Fruit fly (Drosophila melanogaster) whole organism, embryonic: ENCODE results near the gene Pmm2.
A peak's percentile ranks its signal among the peaks of the same experiment; 100 is the strongest.

Experiments
- Atf-2 ChIP-seq: fragments of 200-800 bp; sonication (Bioruptor generic); optimal IDR thresholded peaks from 2 replicates; lab custom pipeline; 2016; ENCODE audit warnings: missing biosample characterization, missing genetic modification characterization
- Bteb2 ChIP-seq: fragments of 200-800 bp; sonication (Bioruptor generic); optimal IDR thresholded peaks from 2 replicates; lab custom pipeline; 2016; ENCODE audit warnings: missing biosample characterization, missing genetic modification characterization
- CG10274 ChIP-seq: fragments of 200-800 bp; sonication (Bioruptor generic); optimal IDR thresholded peaks from 3 replicates; lab custom pipeline; 2017; ENCODE audit warnings: missing biosample characterization, mild to moderate bottlenecking, missing genetic modification characterization
- CG10543 ChIP-seq: fragments of 200-800 bp; sonication (Bioruptor generic); optimal IDR thresholded peaks from 3 replicates; lab custom pipeline; 2017; ENCODE audit warnings: missing biosample characterization, mild to moderate bottlenecking, missing genetic modification characterization, moderate library complexity
- CG10565 ChIP-seq: fragments of 200-800 bp; sonication (Bioruptor generic); optimal IDR thresholded peaks from 3 replicates; lab custom pipeline; 2016; ENCODE audit warnings: missing biosample characterization, mild to moderate bottlenecking, missing genetic modification characterization
- CG12104 ChIP-seq: fragments of 200-800 bp; sonication (Bioruptor generic); optimal IDR thresholded peaks from 3 replicates; lab custom pipeline; 2016; ENCODE audit warnings: missing biosample characterization, missing genetic modification characterization
- CG12299 ChIP-seq: fragments of 200-800 bp; sonication (Bioruptor generic); optimal IDR thresholded peaks from 2 replicates; lab custom pipeline; 2018; ENCODE audit warnings: missing biosample characterization, mild to moderate bottlenecking, missing genetic modification characterization
- CG14667 ChIP-seq: fragments of 200-800 bp; sonication (Bioruptor generic); IDR thresholded peaks from 2 replicates; pipeline ENCODE4 v1.3.6; 2022; ENCODE audit warnings: missing biosample characterization, missing genetic modification characterization
- CG15073 ChIP-seq: fragments of 200-800 bp; sonication (Bioruptor generic); optimal IDR thresholded peaks from 2 replicates; lab custom pipeline; 2016; ENCODE audit warnings: missing biosample characterization, missing genetic modification characterization
- CG17361 ChIP-seq: fragments of 200-800 bp; sonication (Bioruptor generic); IDR thresholded peaks from 3 replicates; pipeline ENCODE4 v1.3.6; 2022; ENCODE audit warnings: missing biosample characterization, missing genetic modification characterization
- CG17829 ChIP-seq: fragments of 200-800 bp; optimal IDR thresholded peaks from 2 replicates; lab custom pipeline; 2019; ENCODE audit warnings: missing biosample characterization, mild to moderate bottlenecking, missing genetic modification characterization, moderate library complexity
- CG18011 ChIP-seq: fragments of 200-800 bp; sonication (Bioruptor generic); optimal IDR thresholded peaks from 2 replicates; lab custom pipeline; 2017; ENCODE audit warnings: missing biosample characterization, missing genetic modification characterization, mild to moderate bottlenecking, moderate library complexity, missing genotype
- CG1832 ChIP-seq: fragments of 200-800 bp; sonication (Bioruptor generic); optimal IDR thresholded peaks from 2 replicates; lab custom pipeline; 2017; ENCODE audit warnings: missing biosample characterization, mild to moderate bottlenecking, missing genetic modification characterization, inconsistent platforms
- CG18764 ChIP-seq: fragments of 200-800 bp; sonication (Bioruptor generic); optimal IDR thresholded peaks from 3 replicates; lab custom pipeline; 2016; ENCODE audit warnings: missing biosample characterization, missing genetic modification characterization
- CG30431 ChIP-seq: fragments of 200-800 bp; sonication (Bioruptor generic); optimal IDR thresholded peaks from 2 replicates; lab custom pipeline; 2017; ENCODE audit warnings: missing biosample characterization, missing genetic modification characterization
- CG3065 ChIP-seq: fragments of 200-800 bp; sonication (Bioruptor generic); optimal IDR thresholded peaks from 2 replicates; lab custom pipeline; 2016; ENCODE audit warnings: missing biosample characterization, missing genetic modification characterization
- CG31365 ChIP-seq: fragments of 200-800 bp; sonication (Bioruptor generic); optimal IDR thresholded peaks from 2 replicates; lab custom pipeline; 2018; ENCODE audit warnings: missing biosample characterization, mild to moderate bottlenecking, missing genetic modification characterization
- CG3281 ChIP-seq: fragments of 200-800 bp; sonication (Bioruptor generic); optimal IDR thresholded peaks from 3 replicates; lab custom pipeline; 2017; ENCODE audit warnings: missing biosample characterization, mild to moderate bottlenecking, missing genetic modification characterization
- CG34224 ChIP-seq: fragments of 200-800 bp; sonication (Bioruptor generic); IDR thresholded peaks from 3 replicates; pipeline ENCODE4 v1.3.6; 2022; ENCODE audit warnings: missing biosample characterization, missing genetic modification characterization; ENCODE audit not compliant: partially characterized antibody
- CG34422 ChIP-seq: fragments of 200-800 bp; sonication (Bioruptor generic); IDR thresholded peaks from 3 replicates; pipeline ENCODE4 v1.3.6; 2022; ENCODE audit warnings: missing biosample characterization, missing genetic modification characterization
- CG8359 ChIP-seq: fragments of 200-800 bp; sonication (Bioruptor generic); optimal IDR thresholded peaks from 2 replicates; lab custom pipeline; 2017; ENCODE audit warnings: missing biosample characterization, mild to moderate bottlenecking, missing genetic modification characterization, borderline replicate concordance
- CG9437 ChIP-seq: fragments of 200-800 bp; sonication (Bioruptor generic); optimal IDR thresholded peaks from 2 replicates; lab custom pipeline; 2018; ENCODE audit warnings: missing biosample characterization, mild to moderate bottlenecking, missing genetic modification characterization
- CG9727 ChIP-seq: fragments of 200-800 bp; sonication (Bioruptor generic); optimal IDR thresholded peaks from 3 replicates; lab custom pipeline; 2017; ENCODE audit warnings: missing biosample characterization, mild to moderate bottlenecking, missing genetic modification characterization
- CG9932 ChIP-seq: fragments of 200-800 bp; sonication (Bioruptor generic); IDR thresholded peaks from 2 replicates; pipeline ENCODE4 v1.3.6; 2022; ENCODE audit warnings: missing biosample characterization, missing genetic modification characterization
- CkIIα-i1 ChIP-seq: fragments of 200-800 bp; sonication (Bioruptor generic); IDR thresholded peaks from 2 replicates; pipeline ENCODE4 v1.3.6; 2022; ENCODE audit warnings: missing biosample characterization, missing genetic modification characterization
- Doc2 ChIP-seq: fragments of 200-800 bp; sonication (Bioruptor generic); IDR thresholded peaks from 2 replicates; pipeline ENCODE4 v1.3.6; 2022; ENCODE audit warnings: missing biosample characterization, missing genetic modification characterization
- HLHmδ ChIP-seq: fragments of 200-800 bp; sonication (Bioruptor generic); optimal IDR thresholded peaks from 2 replicates; lab custom pipeline; 2018; ENCODE audit warnings: missing biosample characterization, mild to moderate bottlenecking, missing genetic modification characterization, moderate library complexity
- Hmx ChIP-seq: fragments of 200-800 bp; sonication (Bioruptor generic); optimal IDR thresholded peaks from 2 replicates; lab custom pipeline; 2016; ENCODE audit warnings: missing biosample characterization, missing genetic modification characterization
- Nf-YA ChIP-seq: fragments of 200-800 bp; sonication (Bioruptor generic); IDR thresholded peaks from 2 replicates; pipeline ENCODE4 v1.3.6; 2022; ENCODE audit warnings: missing biosample characterization, missing genetic modification characterization
- Nf-YC ChIP-seq: fragments of 200-800 bp; optimal IDR thresholded peaks from 3 replicates; lab custom pipeline; 2019; ENCODE audit warnings: missing biosample characterization, mild to moderate bottlenecking, missing genetic modification characterization, moderate library complexity
- Poxn ChIP-seq: fragments of 200-800 bp; sonication (Bioruptor generic); IDR thresholded peaks from 2 replicates; pipeline ENCODE4 v1.3.6; 2022; ENCODE audit warnings: missing biosample characterization, missing genetic modification characterization
- Sry-β ChIP-seq: fragments of 200-800 bp; sonication (Bioruptor generic); optimal IDR thresholded peaks from 2 replicates; lab custom pipeline; 2018; ENCODE audit warnings: missing biosample characterization, mild to moderate bottlenecking, missing genetic modification characterization, moderate library complexity
- ato ChIP-seq: fragments of 200-800 bp; sonication (Bioruptor generic); IDR thresholded peaks from 2 replicates; pipeline ENCODE4 v1.3.6; 2022; ENCODE audit warnings: missing biosample characterization, missing genetic modification characterization; ENCODE audit not compliant: partially characterized antibody
- cg ChIP-seq: fragments of 200-800 bp; sonication (Bioruptor generic); optimal IDR thresholded peaks from 3 replicates; lab custom pipeline; 2019; ENCODE audit warnings: missing biosample characterization, mild to moderate bottlenecking, missing genetic modification characterization, moderate library complexity
- gcm ChIP-seq: fragments of 200-800 bp; sonication (Bioruptor generic); optimal IDR thresholded peaks from 2 replicates; lab custom pipeline; 2019; ENCODE audit warnings: missing biosample characterization, mild to moderate bottlenecking, missing genetic modification characterization, moderate library complexity
- ind ChIP-seq: fragments of 200-800 bp; sonication (Bioruptor generic); optimal IDR thresholded peaks from 3 replicates; lab custom pipeline; 2016; ENCODE audit warnings: missing biosample characterization, missing genetic modification characterization
- jing ChIP-seq: fragments of 200-800 bp; sonication (Bioruptor generic); optimal IDR thresholded peaks from 2 replicates; lab custom pipeline; 2018; ENCODE audit warnings: missing biosample characterization, mild to moderate bottlenecking, missing genetic modification characterization
- klu ChIP-seq: fragments of 200-800 bp; sonication (Bioruptor generic); IDR thresholded peaks from 2 replicates; pipeline ENCODE4 v1.3.6; 2022; ENCODE audit warnings: missing biosample characterization, missing genetic modification characterization
- kni ChIP-seq: fragments of 200-800 bp; sonication (Bioruptor generic); optimal IDR thresholded peaks from 3 replicates; lab custom pipeline; 2017; ENCODE audit warnings: mild to moderate bottlenecking, missing biosample characterization, missing genetic modification reagents, missing genetic modification characterization
- nmo ChIP-seq: fragments of 200-800 bp; sonication (Bioruptor generic); optimal IDR thresholded peaks from 2 replicates; lab custom pipeline; 2018; ENCODE audit warnings: missing biosample characterization, mild to moderate bottlenecking, missing genetic modification characterization, moderate library complexity
- nom ChIP-seq: fragments of 200-800 bp; sonication (Bioruptor generic); optimal IDR thresholded peaks from 2 replicates; lab custom pipeline; 2017; ENCODE audit warnings: missing biosample characterization, missing genetic modification characterization, mild to moderate bottlenecking, moderate library complexity, missing genetic modification reagents
- otp ChIP-seq: fragments of 200-800 bp; sonication (Bioruptor generic); IDR thresholded peaks from 3 replicates; pipeline ENCODE4, ENCODE4 v1.3.6; 2022; ENCODE audit warnings: missing biosample characterization, missing genetic modification characterization
- phol ChIP-seq: fragments of 200-800 bp; sonication (Bioruptor generic); optimal IDR thresholded peaks from 3 replicates; lab custom pipeline; 2018; ENCODE audit warnings: missing biosample characterization, mild to moderate bottlenecking, missing genetic modification characterization, moderate library complexity
- pita ChIP-seq: fragments of 200-800 bp; sonication (Bioruptor generic); optimal IDR thresholded peaks from 2 replicates; lab custom pipeline; 2017; ENCODE audit warnings: missing biosample characterization, mild to moderate bottlenecking, missing genetic modification characterization
- pnt ChIP-seq: fragments of 200-800 bp; sonication (Bioruptor generic); optimal IDR thresholded peaks from 3 replicates; lab custom pipeline; 2016; ENCODE audit warnings: missing biosample characterization, missing genetic modification characterization
- sima ChIP-seq: fragments of 200-800 bp; sonication (Bioruptor generic); optimal IDR thresholded peaks from 2 replicates; lab custom pipeline; 2016; ENCODE audit warnings: missing biosample characterization, missing genetic modification characterization
- slou ChIP-seq: fragments of 200-800 bp; sonication (Bioruptor generic); optimal IDR thresholded peaks from 3 replicates; lab custom pipeline; 2016; ENCODE audit warnings: missing biosample characterization, missing genetic modification characterization
- so ChIP-seq: fragments of 200-800 bp; sonication (Bioruptor generic); IDR thresholded peaks from 3 replicates; pipeline ENCODE4 v1.3.6; 2022; ENCODE audit warnings: missing biosample characterization, missing genetic modification characterization
- sob ChIP-seq: fragments of 200-800 bp; sonication (Bioruptor generic); IDR thresholded peaks from 2 replicates; pipeline ENCODE4 v1.3.6; 2022; ENCODE audit warnings: missing biosample characterization, missing genetic modification characterization
- unc-4 ChIP-seq: fragments of 200-800 bp; sonication (Bioruptor generic); IDR thresholded peaks from 2 replicates; pipeline ENCODE4 v1.3.6; 2022; ENCODE audit warnings: missing biosample characterization, missing genetic modification characterization; ENCODE audit not compliant: partially characterized antibody
- wdn ChIP-seq: fragments of 200-800 bp; sonication (Bioruptor generic); IDR thresholded peaks from 2 replicates; pipeline ENCODE4 v1.3.6; 2022; ENCODE audit warnings: missing biosample characterization, missing genetic modification characterization

Gene Pmm2

DNA sequence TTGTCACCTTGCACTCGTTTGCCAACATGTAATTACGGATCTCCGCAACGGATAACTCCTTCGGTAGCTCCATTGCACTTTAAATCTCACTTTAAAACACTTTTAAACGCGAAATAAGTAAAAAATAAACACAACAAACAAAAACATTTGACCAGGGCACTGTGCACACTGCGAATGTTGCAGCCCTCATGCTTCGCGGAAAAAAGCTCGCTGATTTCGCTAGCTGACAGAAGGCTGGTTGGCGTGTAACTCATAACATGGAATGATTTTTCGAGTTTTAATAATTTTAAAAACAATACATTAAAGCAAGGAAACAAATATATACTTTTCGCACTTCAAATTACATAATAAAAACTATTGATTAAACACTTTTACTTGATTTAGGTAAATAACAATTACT is 38.0 kb downstream of the Pmm2 start, which contains the start of gene sowah (continued):
- TF ChIP-seq CG10543 (GFP tag; lab: Kevin White, UChicago), result peak; percentile 4
- no peak for TF ChIP-seq CG31365 (tag; lab: Kevin White, UChicago)
- TF ChIP-seq CG30431, result no peak
- TF ChIP-seq phol (tag; lab: Kevin White, UChicago), result peak; percentile 70
- no peak for TF ChIP-seq Nf-YA (GFP tag; lab: Robert Waterston, UW)
- peak; percentile 55 for TF ChIP-seq sob (GFP tag; lab: Robert Waterston, UW)
- TF ChIP-seq ato (GFP tag; lab: Robert Waterston, UW), result peak; percentile 48; the same call in 1 of the 2 replicates
- no peak for TF ChIP-seq kni
- peak; percentile 68 for TF ChIP-seq nmo (GFP tag; lab: Kevin White, UChicago)
- no peak for TF ChIP-seq CG12299 (tag; lab: Kevin White, UChicago)
- TF ChIP-seq Doc2 (GFP tag; lab: Robert Waterston, UW), result no peak
- no peak for TF ChIP-seq slou (GFP tag; lab: Kevin White, UChicago)
- no peak for TF ChIP-seq CG10565 (GFP tag; lab: Kevin White, UChicago)
- TF ChIP-seq CG14667 (GFP tag; lab: Robert Waterston, UW), result no peak
- TF ChIP-seq nom, result no peak
- no peak for TF ChIP-seq so
- peak; percentile 39 for TF ChIP-seq Atf-2 (GFP tag; lab: Kevin White, UChicago)
- no peak for TF ChIP-seq Poxn (GFP tag; lab: Robert Waterston, UW)
- TF ChIP-seq CG18011 (GFP tag; lab: Kevin White, UChicago), result peak; percentile 100
- TF ChIP-seq CG34422 (GFP tag; lab: Robert Waterston, UW), result peak; percentile 68
- TF ChIP-seq CG34224 (GFP tag; lab: Robert Waterston, UW), result peak; percentile 32; the same call in 1 of the 3 replicates
- TF ChIP-seq CG17829 (tag; lab: Kevin White, UChicago), result peak; percentile 51
- TF ChIP-seq jing (GFP tag; lab: Kevin White, UChicago), result peak; percentile 21
- TF ChIP-seq CG9437 (GFP tag; lab: Kevin White, UChicago), result no peak
- no peak for TF ChIP-seq gcm (GFP tag; lab: Kevin White, UChicago)
- TF ChIP-seq unc-4 (GFP tag; lab: Robert Waterston, UW), result no peak
- TF ChIP-seq CG9727 (GFP tag; lab: Kevin White, UChicago), result peak; percentile 37
- TF ChIP-seq CG8359 (GFP tag; lab: Kevin White, UChicago), result no peak
- TF ChIP-seq CG18764 (GFP tag; lab: Kevin White, UChicago), result peak; percentile 30
- TF ChIP-seq pita (GFP tag; lab: Kevin White, UChicago), result no peak
- TF ChIP-seq CG3281 (GFP tag; lab: Kevin White, UChicago), result peak; percentile 71
- TF ChIP-seq CG3065, result peak; percentile 42
- TF ChIP-seq HLHmδ, result peak; percentile 30
- peak; percentile 11 for TF ChIP-seq Bteb2 (GFP tag; lab: Kevin White, UChicago)
- TF ChIP-seq Sry-β (GFP tag; lab: Kevin White, UChicago), result no peak
- 0 out of 3 replicates have a peak, but pooled peaks have one; percentile 49 for TF ChIP-seq otp (GFP tag; lab: Robert Waterston, UW)
- peak; percentile 65 for TF ChIP-seq CG9932 (GFP tag; lab: Robert Waterston, UW)
- no peak for TF ChIP-seq CG10274 (GFP tag; lab: Kevin White, UChicago)
- no peak for TF ChIP-seq klu (GFP tag; lab: Robert Waterston, UW)
- TF ChIP-seq Nf-YC, result peak; percentile 64
- peak; percentile 69 for TF ChIP-seq CG17361
- TF ChIP-seq ind (GFP tag; lab: Kevin White, UChicago), result peak; percentile 30
- no peak for TF ChIP-seq cg (GFP tag; lab: Kevin White, UChicago)
- TF ChIP-seq wdn (GFP tag; lab: Robert Waterston, UW), result no peak
- TF ChIP-seq CkIIα-i1 (GFP tag; lab: Robert Waterston, UW), result no peak
- TF ChIP-seq sima (GFP tag; lab: Kevin White, UChicago), result no peak
- no peak for TF ChIP-seq CG15073 (GFP tag; lab: Kevin White, UChicago)
- TF ChIP-seq CG1832, result no peak
- TF ChIP-seq pnt (GFP tag; lab: Kevin White, UChicago), result peak; percentile 39
- TF ChIP-seq CG12104 (GFP tag; lab: Kevin White, UChicago), result no peak
- no peak for TF ChIP-seq Hmx (GFP tag; lab: Kevin White, UChicago)
